Worm (Caenorhabditis elegans): ENCODE data around the gene gad-2.

gad-2 gene

ce11 chrX:7436912-7437311 lies 43.6 kb downstream of the gad-2 start:
- TF ChIP-seq unc-39 (tag; optimal IDR thresholded peaks at IDR 0.05) = no peak
- peak; percentile 6 for TF ChIP-seq jun-1 (tag; optimal IDR thresholded peaks at IDR 0.05)

ce11 chrX:7437949-7438348 lies 44.7 kb downstream of the gad-2 start, which contains the start of gene C01C10.2:
C01C10.2 (minus strand) TSS chrX:7438118.
- peak; percentile 39 for TF ChIP-seq nfya-1 (tag; optimal IDR thresholded peaks at IDR 0.05; ENCODE audit: insufficient read depth)
- no peak for TF ChIP-seq elt-1 (tag; optimal IDR thresholded peaks at IDR 0.05)
- peak; percentile 46 for TF ChIP-seq nhr-25 (tag; optimal IDR thresholded peaks at IDR 0.05)
- TF ChIP-seq egl-5 (tag; optimal IDR thresholded peaks at IDR 0.05) = peak; percentile 2

DNA sequence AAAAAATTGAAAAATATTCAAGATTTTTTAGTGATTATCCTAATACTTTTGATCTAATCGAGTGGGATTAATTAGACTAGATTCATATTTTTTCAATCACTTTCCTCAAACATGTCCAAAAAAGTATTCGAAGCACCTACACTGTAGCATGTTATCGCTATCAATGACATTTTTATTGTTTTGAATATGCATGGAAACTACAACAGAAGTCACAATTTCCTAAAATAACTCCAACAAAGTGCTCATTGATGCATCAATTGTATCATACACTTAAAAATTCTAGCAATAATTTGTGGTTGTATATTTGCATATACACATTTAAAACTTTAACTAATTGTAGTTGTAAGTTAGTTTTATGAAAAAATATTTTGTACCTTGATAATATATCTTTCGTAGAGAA lies 46.8 kb downstream of the gad-2 start:
- peak; percentile 81 for TF ChIP-seq pqm-1 (tag; optimal IDR thresholded peaks at IDR 0.05)
- TF ChIP-seq ceh-9 (tag; optimal IDR thresholded peaks at IDR 0.05) = no peak
- no peak for TF ChIP-seq hmg-11 (tag; optimal IDR thresholded peaks at IDR 0.05)
- TF ChIP-seq elt-2 (tag; optimal IDR thresholded peaks at IDR 0.05) = peak; percentile 34

- TF ChIP-seq ztf-11 (tag; optimal IDR thresholded peaks at IDR 0.05) (no peak), nhr-237 (tag; optimal IDR thresholded peaks at IDR 0.05) (no peak), nhr-11 (tag; optimal IDR thresholded peaks at IDR 0.05) (no peak), pqm-1 (tag; optimal IDR thresholded peaks at IDR 0.05) (no peak), ceh-16 (tag; optimal IDR thresholded peaks at IDR 0.05) (no peak), egl-27 (tag; optimal IDR thresholded peaks at IDR 0.05) (no peak), aly-2 (tag; optimal IDR thresholded peaks at IDR 0.05) (no peak), nfya-1 (tag; optimal IDR thresholded peaks at IDR 0.05; ENCODE audit: insufficient read depth) (peak; percentile 29)
Observed at ce11 chrX:7442477-7442876, 49.2 kb downstream of the gad-2 start, which contains the start of gene acl-12. acl-12 (minus strand) TSS chrX:7442577.

All from whole organism, L3 larva.